Fruit fly (Drosophila melanogaster) whole organism, embryonic: ENCODE results near the gene CG15916.
A peak's percentile ranks its signal among the peaks of the same experiment; 100 is the strongest.

ENCODE experiments used
- Abd-B ChIP-seq: fragments of 200-800 bp; sonication (Bioruptor generic); optimal IDR thresholded peaks from 2 replicates; lab custom pipeline; 2018; ENCODE audit warnings: missing biosample characterization, mild to moderate bottlenecking, missing genetic modification characterization, moderate library complexity
- CG1024 ChIP-seq: fragments of 200-800 bp; sonication (Bioruptor generic); IDR thresholded peaks from 2 replicates; pipeline ENCODE4 v1.3.6; 2022; ENCODE audit warnings: missing biosample characterization, missing genetic modification characterization
- CG11093 ChIP-seq: fragments of 200-800 bp; sonication (Bioruptor generic); IDR thresholded peaks from 3 replicates; pipeline ENCODE4 v1.3.6; 2022; ENCODE audit warnings: missing biosample characterization, missing genetic modification characterization
- CG11696 ChIP-seq: fragments of 200-800 bp; sonication (Bioruptor generic); IDR thresholded peaks from 2 replicates; pipeline ENCODE4 v1.3.6; 2022; ENCODE audit warnings: missing biosample characterization, missing genetic modification characterization
- CG13123 ChIP-seq: fragments of 200-800 bp; sonication (Bioruptor generic); optimal IDR thresholded peaks from 2 replicates; lab custom pipeline; 2016; ENCODE audit warnings: missing biosample characterization, missing genetic modification characterization
- CG13287 ChIP-seq: fragments of 200-800 bp; sonication (Bioruptor generic); IDR thresholded peaks from 2 replicates; pipeline ENCODE4 v1.3.6; 2022; ENCODE audit warnings: missing biosample characterization, missing genetic modification characterization; ENCODE audit not compliant: partially characterized antibody
- CG14710 ChIP-seq: fragments of 200-800 bp; sonication (Bioruptor generic); optimal IDR thresholded peaks from 3 replicates; lab custom pipeline; 2019; ENCODE audit warnings: missing biosample characterization, mild to moderate bottlenecking, missing genetic modification characterization, moderate library complexity
- CG17385 ChIP-seq: fragments of 200-800 bp; sonication (Bioruptor generic); optimal IDR thresholded peaks from 3 replicates; lab custom pipeline; 2018; ENCODE audit warnings: missing biosample characterization, mild to moderate bottlenecking, missing genetic modification characterization
- CG17568 ChIP-seq: fragments of 200-800 bp; sonication (Bioruptor generic); optimal IDR thresholded peaks from 2 replicates; lab custom pipeline; 2018; ENCODE audit warnings: missing biosample characterization, mild to moderate bottlenecking, missing genetic modification characterization, moderate library complexity
- CG17802 ChIP-seq: fragments of 200-800 bp; sonication (Bioruptor generic); optimal IDR thresholded peaks from 2 replicates; lab custom pipeline; 2018; ENCODE audit warnings: missing biosample characterization, mild to moderate bottlenecking, missing genetic modification characterization, moderate library complexity
- CG18764 ChIP-seq: fragments of 200-800 bp; sonication (Bioruptor generic); optimal IDR thresholded peaks from 3 replicates; lab custom pipeline; 2016; ENCODE audit warnings: missing biosample characterization, missing genetic modification characterization
- CG31441 ChIP-seq: fragments of 200-800 bp; sonication (Bioruptor generic); IDR thresholded peaks from 2 replicates; pipeline ENCODE4 v1.3.6; 2022; ENCODE audit warnings: missing biosample characterization, missing genetic modification characterization
- CG3163 ChIP-seq: fragments of 200-800 bp; sonication (Bioruptor generic); optimal IDR thresholded peaks from 3 replicates; lab custom pipeline; 2016; ENCODE audit warnings: missing biosample characterization, missing genetic modification characterization
- CG4404 ChIP-seq: fragments of 200-800 bp; sonication (Bioruptor generic); IDR thresholded peaks from 2 replicates; pipeline ENCODE4 v1.3.6; 2022; ENCODE audit warnings: missing biosample characterization, missing genetic modification characterization
- CG6254 ChIP-seq: fragments of 200-800 bp; sonication (Bioruptor generic); optimal IDR thresholded peaks from 3 replicates; lab custom pipeline; 2017; ENCODE audit warnings: mild to moderate bottlenecking, missing biosample characterization, missing genetic modification reagents, missing genetic modification characterization
- CG7556 ChIP-seq: fragments of 200-800 bp; sonication (Bioruptor generic); optimal IDR thresholded peaks from 2 replicates; lab custom pipeline; 2017; ENCODE audit warnings: missing biosample characterization, mild to moderate bottlenecking, missing genetic modification characterization
- CG7786 ChIP-seq: fragments of 200-800 bp; sonication (Bioruptor generic); optimal IDR thresholded peaks from 2 replicates; lab custom pipeline; 2016; ENCODE audit warnings: missing biosample characterization, missing genetic modification characterization
- CG7928 ChIP-seq: fragments of 200-800 bp; sonication (Bioruptor generic); optimal IDR thresholded peaks from 2 replicates; lab custom pipeline; 2017; ENCODE audit warnings: missing biosample characterization, mild to moderate bottlenecking, missing genetic modification characterization
- CG8089 ChIP-seq: fragments of 200-800 bp; sonication (Bioruptor generic); optimal IDR thresholded peaks from 3 replicates; lab custom pipeline; 2016; ENCODE audit warnings: missing biosample characterization, missing genetic modification characterization
- CG8765 ChIP-seq: fragments of 200-800 bp; sonication (Bioruptor generic); IDR thresholded peaks from 2 replicates; pipeline ENCODE4 v1.3.6; 2022; ENCODE audit warnings: missing biosample characterization, missing genetic modification characterization
- CG9727 ChIP-seq: fragments of 200-800 bp; sonication (Bioruptor generic); optimal IDR thresholded peaks from 3 replicates; lab custom pipeline; 2017; ENCODE audit warnings: missing biosample characterization, mild to moderate bottlenecking, missing genetic modification characterization
- D ChIP-seq, 2 experiments: fragments of 200-800 bp in 1 of 2; fragments of >200 bp in 1 of 2; sonication (Bioruptor generic) in 1 of 2; optimal IDR thresholded peaks; 2 replicates in 1 of 2; 3 replicates in 1 of 2; lab custom pipeline; 2017; ENCODE audit warnings: mild to moderate bottlenecking in 1 of 2, missing biosample characterization in 1 of 2, missing genetic modification characterization in 1 of 2, missing genetic modification reagents in 1 of 2
- D19B ChIP-seq: fragments of 200-800 bp; sonication (Bioruptor generic); optimal IDR thresholded peaks from 2 replicates; lab custom pipeline; 2017; ENCODE audit warnings: missing biosample characterization, mild to moderate bottlenecking, missing genetic modification characterization
- Deaf1 ChIP-seq: fragments of 200-800 bp; optimal IDR thresholded peaks from 3 replicates; lab custom pipeline; 2019; ENCODE audit warnings: missing biosample characterization, mild to moderate bottlenecking, missing genetic modification characterization, moderate library complexity
- Dfd ChIP-seq, 2 experiments: fragments of >200 bp; optimal IDR thresholded peaks; 2 replicates each; lab custom pipeline; 2017; ENCODE audit warnings: missing biosample characterization in 2 of 2, missing genetic modification characterization in 2 of 2
- HLH3B ChIP-seq: fragments of 200-800 bp; sonication (Bioruptor generic); IDR thresholded peaks from 2 replicates; pipeline ENCODE4 v1.3.6; 2022; ENCODE audit warnings: missing biosample characterization, missing genetic modification characterization
- Hr3 ChIP-seq: fragments of 200-800 bp; sonication (Bioruptor generic); optimal IDR thresholded peaks from 3 replicates; lab custom pipeline; 2016; ENCODE audit warnings: missing biosample characterization, missing genetic modification characterization
- Hr39 ChIP-seq: fragments of >200 bp; optimal IDR thresholded peaks from 2 replicates; lab custom pipeline; 2017
- Lpt ChIP-seq: fragments of >200 bp; optimal IDR thresholded peaks from 2 replicates; lab custom pipeline; 2018; ENCODE audit warnings: missing biosample characterization, missing genetic modification characterization
- Max ChIP-seq: fragments of 200-800 bp; sonication (Bioruptor generic); optimal IDR thresholded peaks from 2 replicates; lab custom pipeline; 2016; ENCODE audit warnings: missing biosample characterization, mild to moderate bottlenecking, missing genetic modification characterization
- NFAT ChIP-seq: fragments of 200-800 bp; sonication (Bioruptor generic); IDR thresholded peaks from 2 replicates; pipeline ENCODE4 v1.3.6; 2022; ENCODE audit warnings: missing biosample characterization, missing genetic modification characterization
- Vsx1 ChIP-seq: fragments of 200-800 bp; sonication (Bioruptor generic); optimal IDR thresholded peaks from 2 replicates; lab custom pipeline; 2017; ENCODE audit warnings: missing biosample characterization, mild to moderate bottlenecking, missing genetic modification characterization, missing genetic modification reagents
- ab ChIP-seq: fragments of 200-800 bp; sonication (Bioruptor generic); optimal IDR thresholded peaks from 2 replicates; lab custom pipeline; 2016; ENCODE audit warnings: missing biosample characterization, missing genetic modification characterization
- ara ChIP-seq: fragments of 200-800 bp; sonication (Bioruptor generic); IDR thresholded peaks from 2 replicates; pipeline ENCODE4 v1.3.6; 2022; ENCODE audit warnings: missing biosample characterization, missing genetic modification characterization
- ase ChIP-seq: fragments of 200-800 bp; sonication (Bioruptor generic); IDR thresholded peaks from 3 replicates; pipeline ENCODE4 v1.3.6; 2022; ENCODE audit warnings: missing biosample characterization, missing genetic modification characterization
- ash1 ChIP-seq: fragments of 200-800 bp; sonication (Bioruptor generic); optimal IDR thresholded peaks from 2 replicates; lab custom pipeline; 2018; ENCODE audit warnings: missing biosample characterization, mild to moderate bottlenecking, missing genetic modification characterization
- cas ChIP-seq: fragments of 200-800 bp; sonication (Bioruptor generic); IDR thresholded peaks from 2 replicates; pipeline ENCODE4 v1.3.6; 2022; ENCODE audit warnings: missing biosample characterization, missing genetic modification characterization
- chn ChIP-seq: fragments of 200-800 bp; sonication (Bioruptor generic); optimal IDR thresholded peaks from 2 replicates; lab custom pipeline; 2016; ENCODE audit warnings: missing biosample characterization, missing genetic modification characterization
- ci ChIP-seq: fragments of 200-800 bp; sonication (Bioruptor generic); IDR thresholded peaks from 3 replicates; pipeline ENCODE4 v1.3.6; 2022; ENCODE audit warnings: missing biosample characterization, missing genetic modification characterization
- crp ChIP-seq, 2 experiments: fragments of 200-800 bp; sonication (Bioruptor generic); optimal IDR thresholded peaks; 2 replicates in 1 of 2; 3 replicates in 1 of 2; lab custom pipeline; 2017; ENCODE audit warnings: missing biosample characterization in 2 of 2, missing genetic modification characterization in 2 of 2, mild to moderate bottlenecking in 1 of 2, moderate library complexity in 1 of 2
- dati ChIP-seq: fragments of 200-800 bp; sonication (Bioruptor generic); IDR thresholded peaks from 2 replicates; pipeline ENCODE4 v1.3.6; 2022; ENCODE audit warnings: missing biosample characterization, missing genetic modification characterization
- dpn ChIP-seq, 2 experiments: fragments of 200-800 bp; sonication (Bioruptor generic); optimal IDR thresholded peaks; 3 replicates each; lab custom pipeline; 2016; ENCODE audit warnings: missing biosample characterization in 2 of 2, missing genetic modification characterization in 2 of 2
- kay ChIP-seq: fragments of 200-800 bp; sonication (Bioruptor generic); optimal IDR thresholded peaks from 2 replicates; lab custom pipeline; 2016; ENCODE audit warnings: missing biosample characterization, missing genetic modification characterization
- ranshi ChIP-seq: fragments of 200-800 bp; sonication (Bioruptor generic); IDR thresholded peaks from 2 replicates; pipeline ENCODE4 v1.3.6; 2022; ENCODE audit warnings: missing biosample characterization, missing genetic modification characterization
- scrt ChIP-seq: fragments of 200-800 bp; sonication (Bioruptor generic); optimal IDR thresholded peaks from 2 replicates; lab custom pipeline; 2018; ENCODE audit warnings: missing biosample characterization, mild to moderate bottlenecking, missing genetic modification characterization, moderate library complexity
- shn ChIP-seq: fragments of 200-800 bp; sonication (Bioruptor generic); optimal IDR thresholded peaks from 3 replicates; lab custom pipeline; 2016; ENCODE audit warnings: missing biosample characterization, missing genetic modification characterization
- stc ChIP-seq: fragments of 200-800 bp; sonication (Bioruptor generic); IDR thresholded peaks from 2 replicates; pipeline ENCODE4 v1.3.6; 2022; ENCODE audit warnings: missing biosample characterization, missing genetic modification characterization
- sug ChIP-seq: fragments of 200-800 bp; optimal IDR thresholded peaks from 2 replicates; lab custom pipeline; 2019; ENCODE audit warnings: missing biosample characterization, mild to moderate bottlenecking, missing genetic modification characterization, moderate library complexity
- tgo ChIP-seq: fragments of 200-800 bp; sonication (Bioruptor generic); IDR thresholded peaks from 3 replicates; pipeline ENCODE4 v1.3.6; 2022; ENCODE audit warnings: missing biosample characterization, missing genetic modification characterization

CG15916 gene

dm6 chrX:15870777-15871757, 19.3 kb upstream of the CG15916 start (continued):
- no peak for TF ChIP-seq CG17568
- no peak for TF ChIP-seq CG31441 (GFP tag; lab: Robert Waterston, UW)
- TF ChIP-seq ash1 (GFP tag; lab: Kevin White, UChicago): peak; percentile 60
- no peak for TF ChIP-seq Hr39 (lab: Kevin White, UChicago)
- TF ChIP-seq ab: no peak
- no peak for TF ChIP-seq chn (GFP tag; lab: Kevin White, UChicago)
- no peak; the same call in 2 of the 3 replicates for TF ChIP-seq tgo (GFP tag; lab: Robert Waterston, UW)
- TF ChIP-seq scrt (GFP tag; lab: Kevin White, UChicago): no peak
- TF ChIP-seq stc (GFP tag; lab: Robert Waterston, UW): no peak
- TF ChIP-seq CG18764: peak; percentile 54
- TF ChIP-seq Deaf1: no peak
- TF ChIP-seq CG8089: peak; percentile 53
- peak in 1 of 2 experiments; percentile 58 for TF ChIP-seq dpn (GFP tag; optimal IDR thresholded peaks at IDR 0.05; lab: Kevin White, UChicago)
- TF ChIP-seq Abd-B (GFP tag; lab: Kevin White, UChicago): no peak
- TF ChIP-seq ranshi (GFP tag; lab: Robert Waterston, UW): peak; percentile 29; the same call in 1 of the 2 replicates
- no peak for TF ChIP-seq CG4404 (GFP tag; lab: Robert Waterston, UW)
- TF ChIP-seq CG7928: no peak
- TF ChIP-seq CG7786 (GFP tag; lab: Kevin White, UChicago): peak; percentile 13
- no peak for TF ChIP-seq Lpt
- TF ChIP-seq CG14710 (tag; lab: Kevin White, UChicago): peak; percentile 28
- TF ChIP-seq crp (GFP tag; optimal IDR thresholded peaks at IDR 0.05; lab: Kevin White, UChicago): no peak
- TF ChIP-seq CG9727 (GFP tag; lab: Kevin White, UChicago): peak; percentile 63
- TF ChIP-seq D (optimal IDR thresholded peaks at IDR 0.05; lab: Kevin White, UChicago): no peak
- peak; percentile 49 for TF ChIP-seq D (GFP tag; optimal IDR thresholded peaks at IDR 0.05; lab: Kevin White, UChicago)
- TF ChIP-seq Hr3: no peak
- no peak for TF ChIP-seq shn (GFP tag; lab: Kevin White, UChicago)
- TF ChIP-seq ci (GFP tag; lab: Robert Waterston, UW): no peak
- peak; percentile 31 for TF ChIP-seq kay
- peak; percentile 57 for TF ChIP-seq CG3163 (GFP tag; lab: Kevin White, UChicago)
- peak; percentile 69 for TF ChIP-seq CG7556
- no peak for TF ChIP-seq cas
- no peak for TF ChIP-seq CG17802 (tag; lab: Kevin White, UChicago)
- no peak for TF ChIP-seq CG11093 (GFP tag; lab: Robert Waterston, UW)
- no peak for TF ChIP-seq Vsx1 (GFP tag; lab: Kevin White, UChicago)
- peak; percentile 31; the same call in 1 of the 2 replicates for TF ChIP-seq NFAT
- TF ChIP-seq HLH3B: peak; percentile 47; the same call in 1 of the 2 replicates
- TF ChIP-seq CG8765 (GFP tag; lab: Robert Waterston, UW): no peak
- no peak for TF ChIP-seq dati (GFP tag; lab: Robert Waterston, UW)
- no peak for TF ChIP-seq CG13287 (GFP tag; lab: Robert Waterston, UW)
- TF ChIP-seq CG17385 (GFP tag; lab: Kevin White, UChicago): peak; percentile 69
- TF ChIP-seq ara (GFP tag; lab: Robert Waterston, UW): no peak
- no peak for TF ChIP-seq D19B (GFP tag; lab: Kevin White, UChicago)
- no peak for TF ChIP-seq Dfd (GFP tag; optimal IDR thresholded peaks at IDR 0.05; lab: Kevin White, UChicago)
- TF ChIP-seq CG1024: 0 out of 2 replicates have a peak, but pooled peaks have one; percentile 2
- no peak; the same call in 1 of the 2 replicates for TF ChIP-seq CG11696
- TF ChIP-seq CG13123: peak; percentile 38
- no peak for TF ChIP-seq CG6254 (GFP tag; lab: Kevin White, UChicago)
- peak; percentile 35 for TF ChIP-seq Max (GFP tag; lab: Kevin White, UChicago)
- TF ChIP-seq ase (GFP tag; lab: Robert Waterston, UW): no peak
- TF ChIP-seq sug (tag; lab: Kevin White, UChicago): no peak
